ENCODE assay signal across 1 fruit fly cellular context in genomic region chr2L:4248314-4248713, dm6.
TF ChIP-seq lines count a peak whose summit lies in the region.

No protein-coding gene starts in this region.

TF ChIP-seq in whole organism, embryonic, 481 proteins besides CTCF, POLR2A, EP300 and RAD21 (continued from another document):
- no peak for TF ChIP-seq CG3726 (GFP tag; IDR thresholded peaks at IDR 0.05; lab: Robert Waterston, UW)
- TF ChIP-seq CG2120 (GFP tag; optimal IDR thresholded peaks at IDR 0.05; lab: Kevin White, UChicago) = peak; percentile 58
- TF ChIP-seq CG8765 (GFP tag; IDR thresholded peaks at IDR 0.05; lab: Robert Waterston, UW) = no peak
- no peak for TF ChIP-seq CG13894 (tag; optimal IDR thresholded peaks at IDR 0.05; lab: Kevin White, UChicago)
- TF ChIP-seq vnd (GFP tag; IDR thresholded peaks at IDR 0.05; lab: Robert Waterston, UW; ENCODE audit: partially characterized antibody) = no peak
- TF ChIP-seq Hmr (GFP tag; optimal IDR thresholded peaks at IDR 0.05; lab: Kevin White, UChicago) = peak; percentile 56
- TF ChIP-seq ATbp (GFP tag; optimal IDR thresholded peaks at IDR 0.05; lab: Kevin White, UChicago) = no peak
- TF ChIP-seq Ravus (GFP tag; IDR thresholded peaks at IDR 0.05; lab: Robert Waterston, UW) = no peak
- TF ChIP-seq Eip74EF (GFP tag; optimal IDR thresholded peaks at IDR 0.05; lab: Kevin White, UChicago) = no peak
- no peak for TF ChIP-seq CG10565 (GFP tag; optimal IDR thresholded peaks at IDR 0.05; lab: Kevin White, UChicago)
- TF ChIP-seq CG34376 (GFP tag; optimal IDR thresholded peaks at IDR 0.05; lab: Kevin White, UChicago) = no peak
- TF ChIP-seq Poxn (GFP tag; IDR thresholded peaks at IDR 0.05; lab: Robert Waterston, UW) = no peak
- TF ChIP-seq row (GFP tag; IDR thresholded peaks at IDR 0.05; lab: Robert Waterston, UW) = peak; percentile 57
- no peak for TF ChIP-seq gfzf (GFP tag; optimal IDR thresholded peaks at IDR 0.05; lab: Kevin White, UChicago)
- no peak for TF ChIP-seq Jarid2 (GFP tag; optimal IDR thresholded peaks at IDR 0.05; lab: Kevin White, UChicago)
- TF ChIP-seq CG10959 (GFP tag; IDR thresholded peaks at IDR 0.05; lab: Robert Waterston, UW) = no peak
- peak; percentile 38; the same call in 1 of the 2 replicates for TF ChIP-seq Gsc (GFP tag; IDR thresholded peaks at IDR 0.05; lab: Robert Waterston, UW)
- TF ChIP-seq unc-4 (GFP tag; IDR thresholded peaks at IDR 0.05; lab: Robert Waterston, UW; ENCODE audit: partially characterized antibody) = no peak
- no peak for TF ChIP-seq CG4424 (GFP tag; optimal IDR thresholded peaks at IDR 0.05; lab: Kevin White, UChicago)
- no peak for TF ChIP-seq mam (GFP tag; optimal IDR thresholded peaks at IDR 0.05; lab: Kevin White, UChicago)
- TF ChIP-seq CG11504 (tag; optimal IDR thresholded peaks at IDR 0.05; lab: Kevin White, UChicago) = peak; percentile 29
- TF ChIP-seq eyg (GFP tag; optimal IDR thresholded peaks at IDR 0.05; lab: Kevin White, UChicago) = no peak
- TF ChIP-seq Opbp (GFP tag; IDR thresholded peaks at IDR 0.05; lab: Robert Waterston, UW; ENCODE audit: partially characterized antibody) = no peak
- TF ChIP-seq Drgx (GFP tag; IDR thresholded peaks at IDR 0.05; lab: Robert Waterston, UW) = no peak
- TF ChIP-seq Asciz (GFP tag; optimal IDR thresholded peaks at IDR 0.05; lab: Kevin White, UChicago) = no peak
- TF ChIP-seq CG16779 (GFP tag; IDR thresholded peaks at IDR 0.05; lab: Robert Waterston, UW) = 0 out of 2 replicates have a peak, but pooled peaks have one; percentile 49
- TF ChIP-seq grau (tag; optimal IDR thresholded peaks at IDR 0.05; lab: Kevin White, UChicago) = peak; percentile 29
- peak; percentile 14 for TF ChIP-seq Antp (GFP tag; optimal IDR thresholded peaks at IDR 0.05; lab: Kevin White, UChicago)
- 0 out of 2 replicates have a peak, but pooled peaks have one; percentile 24 for TF ChIP-seq wdn (GFP tag; IDR thresholded peaks at IDR 0.05; lab: Robert Waterston, UW)
- no peak for TF ChIP-seq wor (GFP tag; IDR thresholded peaks at IDR 0.05; lab: Robert Waterston, UW)
- TF ChIP-seq Meics (GFP tag; optimal IDR thresholded peaks at IDR 0.05; lab: Kevin White, UChicago) = peak; percentile 28
- TF ChIP-seq pho (GFP tag; optimal IDR thresholded peaks at IDR 0.05; lab: Kevin White, UChicago) = peak; percentile 7
